Fruit fly (Drosophila melanogaster) whole organism, embryonic: ENCODE results near the gene acj6.

Source experiments
- Adf1 ChIP-seq: fragments of 200-800 bp; sonication (Bioruptor generic); IDR thresholded peaks from 2 replicates; pipeline ENCODE4 v1.3.6; 2022; ENCODE audit warnings: missing biosample characterization, missing genetic modification characterization
- B-H2 ChIP-seq: fragments of 200-800 bp; sonication (Bioruptor generic); optimal IDR thresholded peaks from 2 replicates; lab custom pipeline; 2018; ENCODE audit warnings: missing biosample characterization, mild to moderate bottlenecking, missing genetic modification characterization
- BtbVII ChIP-seq: fragments of 200-800 bp; sonication (Bioruptor generic); optimal IDR thresholded peaks from 3 replicates; lab custom pipeline; 2017; ENCODE audit warnings: missing biosample characterization, mild to moderate bottlenecking, missing genetic modification characterization
- CG10209 ChIP-seq: fragments of 200-800 bp; sonication (Bioruptor generic); optimal IDR thresholded peaks from 3 replicates; lab custom pipeline; 2017; ENCODE audit warnings: missing biosample characterization, mild to moderate bottlenecking, missing genetic modification characterization, missing genetic modification reagents
- CG10979 ChIP-seq: fragments of 200-800 bp; sonication (Bioruptor generic); optimal IDR thresholded peaks from 2 replicates; lab custom pipeline; 2018; ENCODE audit warnings: missing biosample characterization, mild to moderate bottlenecking, missing genetic modification characterization, moderate library complexity
- CG11247 ChIP-seq: fragments of 200-800 bp; sonication (Bioruptor generic); IDR thresholded peaks from 2 replicates; pipeline ENCODE4 v1.3.6; 2022; ENCODE audit warnings: missing biosample characterization, missing genetic modification characterization
- CG11456 ChIP-seq: fragments of 200-800 bp; sonication (Bioruptor generic); IDR thresholded peaks from 3 replicates; pipeline ENCODE4 v1.3.6; 2022; ENCODE audit warnings: missing biosample characterization, missing genetic modification characterization
- CG13424 ChIP-seq: fragments of 200-800 bp; sonication (Bioruptor generic); optimal IDR thresholded peaks from 2 replicates; lab custom pipeline; 2019; ENCODE audit warnings: missing biosample characterization, mild to moderate bottlenecking, missing genetic modification characterization, moderate library complexity
- CG15073 ChIP-seq: fragments of 200-800 bp; sonication (Bioruptor generic); optimal IDR thresholded peaks from 2 replicates; lab custom pipeline; 2016; ENCODE audit warnings: missing biosample characterization, missing genetic modification characterization
- CG17361 ChIP-seq: fragments of 200-800 bp; sonication (Bioruptor generic); IDR thresholded peaks from 3 replicates; pipeline ENCODE4 v1.3.6; 2022; ENCODE audit warnings: missing biosample characterization, missing genetic modification characterization
- CG17568 ChIP-seq: fragments of 200-800 bp; sonication (Bioruptor generic); optimal IDR thresholded peaks from 2 replicates; lab custom pipeline; 2018; ENCODE audit warnings: missing biosample characterization, mild to moderate bottlenecking, missing genetic modification characterization, moderate library complexity
- CG17829 ChIP-seq: fragments of 200-800 bp; optimal IDR thresholded peaks from 2 replicates; lab custom pipeline; 2019; ENCODE audit warnings: missing biosample characterization, mild to moderate bottlenecking, missing genetic modification characterization, moderate library complexity
- CG2120 ChIP-seq: fragments of 200-800 bp; sonication (Bioruptor generic); optimal IDR thresholded peaks from 3 replicates; lab custom pipeline; 2016; ENCODE audit warnings: missing biosample characterization, missing genetic modification characterization
- CG2678 ChIP-seq: fragments of 200-800 bp; sonication (Bioruptor generic); optimal IDR thresholded peaks from 3 replicates; lab custom pipeline; 2019; ENCODE audit warnings: missing biosample characterization, mild to moderate bottlenecking, missing genetic modification characterization, moderate library complexity
- CG31365 ChIP-seq: fragments of 200-800 bp; sonication (Bioruptor generic); optimal IDR thresholded peaks from 2 replicates; lab custom pipeline; 2018; ENCODE audit warnings: missing biosample characterization, mild to moderate bottlenecking, missing genetic modification characterization
- CG31388 ChIP-seq: fragments of 200-800 bp; sonication (Bioruptor generic); optimal IDR thresholded peaks from 2 replicates; lab custom pipeline; 2016; ENCODE audit warnings: missing biosample characterization, missing genetic modification characterization
- CG32767 ChIP-seq: fragments of 200-800 bp; sonication (Bioruptor generic); IDR thresholded peaks from 2 replicates; pipeline ENCODE4 v1.3.6; 2022; ENCODE audit warnings: missing biosample characterization, missing genetic modification characterization
- CG3281 ChIP-seq: fragments of 200-800 bp; sonication (Bioruptor generic); optimal IDR thresholded peaks from 3 replicates; lab custom pipeline; 2017; ENCODE audit warnings: missing biosample characterization, mild to moderate bottlenecking, missing genetic modification characterization
- CG34376 ChIP-seq: fragments of 200-800 bp; sonication (Bioruptor generic); optimal IDR thresholded peaks from 2 replicates; lab custom pipeline; 2018; ENCODE audit warnings: missing biosample characterization, mild to moderate bottlenecking, missing genetic modification characterization
- CG7928 ChIP-seq: fragments of 200-800 bp; sonication (Bioruptor generic); optimal IDR thresholded peaks from 2 replicates; lab custom pipeline; 2017; ENCODE audit warnings: missing biosample characterization, mild to moderate bottlenecking, missing genetic modification characterization
- CG8089 ChIP-seq: fragments of 200-800 bp; sonication (Bioruptor generic); optimal IDR thresholded peaks from 3 replicates; lab custom pipeline; 2016; ENCODE audit warnings: missing biosample characterization, missing genetic modification characterization
- CG8281 ChIP-seq: fragments of 200-800 bp; sonication (Bioruptor generic); optimal IDR thresholded peaks from 2 replicates; lab custom pipeline; 2018; ENCODE audit warnings: missing biosample characterization, mild to moderate bottlenecking, missing genetic modification characterization, moderate library complexity
- CG9609 ChIP-seq: fragments of 200-800 bp; sonication (Bioruptor generic); optimal IDR thresholded peaks from 3 replicates; lab custom pipeline; 2016; ENCODE audit warnings: missing biosample characterization, missing genetic modification characterization
- CG9727 ChIP-seq: fragments of 200-800 bp; sonication (Bioruptor generic); optimal IDR thresholded peaks from 3 replicates; lab custom pipeline; 2017; ENCODE audit warnings: missing biosample characterization, mild to moderate bottlenecking, missing genetic modification characterization
- CHES-1-like ChIP-seq: fragments of 200-800 bp; sonication (Bioruptor generic); optimal IDR thresholded peaks from 2 replicates; lab custom pipeline; 2016; ENCODE audit warnings: missing biosample characterization, missing genetic modification characterization
- Ets65A ChIP-seq: fragments of 200-800 bp; sonication (Bioruptor generic); peaks from one replicate; lab custom pipeline; 2016; ENCODE audit warnings: missing biosample characterization, missing genetic modification characterization
- HmgZ ChIP-seq: fragments of 200-800 bp; sonication (Bioruptor generic); optimal IDR thresholded peaks from 2 replicates; lab custom pipeline; 2018; ENCODE audit warnings: missing biosample characterization, mild to moderate bottlenecking, missing genetic modification characterization
- Lhr ChIP-seq: fragments of 200-800 bp; sonication (Bioruptor generic); optimal IDR thresholded peaks from 3 replicates; lab custom pipeline; 2017; ENCODE audit warnings: mild to moderate bottlenecking, missing biosample characterization, missing genetic modification reagents, missing genetic modification characterization
- Mad ChIP-seq: fragments of 200-800 bp; sonication (Bioruptor generic); optimal IDR thresholded peaks from 2 replicates; lab custom pipeline; 2016; ENCODE audit warnings: missing biosample characterization, missing genetic modification characterization
- corto ChIP-seq: fragments of 200-800 bp; sonication (Bioruptor generic); optimal IDR thresholded peaks from 2 replicates; lab custom pipeline; 2016; ENCODE audit warnings: missing biosample characterization, mild to moderate bottlenecking, missing genetic modification characterization, moderate library complexity
- dan ChIP-seq: fragments of 200-800 bp; sonication (Bioruptor generic); IDR thresholded peaks from 2 replicates; pipeline ENCODE4 v1.3.6; 2022; ENCODE audit warnings: missing biosample characterization, missing genetic modification characterization
- disco-r ChIP-seq: fragments of 200-800 bp; sonication (Bioruptor generic); optimal IDR thresholded peaks from 2 replicates; lab custom pipeline; 2016; ENCODE audit warnings: missing biosample characterization, missing genetic modification characterization
- ems ChIP-seq: fragments of 200-800 bp; sonication (Bioruptor generic); optimal IDR thresholded peaks from 3 replicates; lab custom pipeline; 2016; ENCODE audit warnings: missing biosample characterization, missing genetic modification characterization
- gcm2 ChIP-seq: fragments of 200-800 bp; sonication (Bioruptor generic); optimal IDR thresholded peaks from 2 replicates; lab custom pipeline; 2016; ENCODE audit warnings: missing biosample characterization, missing genetic modification characterization
- gro ChIP-seq: fragments of 200-800 bp; sonication (Bioruptor generic); optimal IDR thresholded peaks from 2 replicates; lab custom pipeline; 2016; ENCODE audit warnings: missing biosample characterization, missing genetic modification characterization
- inv ChIP-seq: fragments of 200-800 bp; sonication (Bioruptor generic); IDR thresholded peaks from 2 replicates; pipeline ENCODE4 v1.3.6; 2022; ENCODE audit warnings: missing biosample characterization, missing genetic modification characterization; ENCODE audit not compliant: partially characterized antibody
- lbe ChIP-seq: fragments of 200-800 bp; sonication (Bioruptor generic); optimal IDR thresholded peaks from 2 replicates; lab custom pipeline; 2016; ENCODE audit warnings: missing biosample characterization, mild to moderate bottlenecking, missing genetic modification characterization
- lola ChIP-seq, 3 experiments: fragments of >200 bp in 2 of 3; fragments of 200-800 bp in 1 of 3; sonication (Bioruptor generic) in 1 of 3; optimal IDR thresholded peaks; 2 replicates each; lab custom pipeline; 2017 to 2019; ENCODE audit warnings: missing biosample characterization in 3 of 3, missing genetic modification characterization in 3 of 3, mild to moderate bottlenecking in 1 of 3, moderate library complexity in 1 of 3
- nom ChIP-seq: fragments of 200-800 bp; sonication (Bioruptor generic); optimal IDR thresholded peaks from 2 replicates; lab custom pipeline; 2017; ENCODE audit warnings: missing biosample characterization, missing genetic modification characterization, mild to moderate bottlenecking, moderate library complexity, missing genetic modification reagents
- org-1 ChIP-seq: fragments of 200-800 bp; sonication (Bioruptor generic); optimal IDR thresholded peaks from 2 replicates; lab custom pipeline; 2017; ENCODE audit warnings: missing biosample characterization, missing genetic modification characterization
- peb ChIP-seq: fragments of 200-800 bp; sonication (Bioruptor generic); IDR thresholded peaks from 2 replicates; pipeline ENCODE4 v1.3.6; 2022; ENCODE audit warnings: missing biosample characterization, missing genetic modification characterization
- pros ChIP-seq: fragments of 200-800 bp; sonication (Bioruptor generic); optimal IDR thresholded peaks from 3 replicates; lab custom pipeline; 2019; ENCODE audit warnings: missing biosample characterization, mild to moderate bottlenecking, missing genetic modification characterization, moderate library complexity
- sd ChIP-seq: fragments of 200-800 bp; sonication (Bioruptor generic); optimal IDR thresholded peaks from 3 replicates; lab custom pipeline; 2018; ENCODE audit warnings: missing biosample characterization, mild to moderate bottlenecking, missing genetic modification characterization, moderate library complexity
- sens ChIP-seq: fragments of 200-800 bp; sonication (Bioruptor generic); peaks from one replicate; lab custom pipeline; 2016; ENCODE audit warnings: missing biosample characterization, missing genetic modification characterization
- sens-2 ChIP-seq: fragments of 200-800 bp; sonication (Bioruptor generic); IDR thresholded peaks from 2 replicates; pipeline ENCODE4 v1.3.6; 2022; ENCODE audit warnings: missing biosample characterization, missing genetic modification characterization
- sob ChIP-seq: fragments of 200-800 bp; sonication (Bioruptor generic); IDR thresholded peaks from 2 replicates; pipeline ENCODE4 v1.3.6; 2022; ENCODE audit warnings: missing biosample characterization, missing genetic modification characterization
- stc ChIP-seq: fragments of 200-800 bp; sonication (Bioruptor generic); IDR thresholded peaks from 2 replicates; pipeline ENCODE4 v1.3.6; 2022; ENCODE audit warnings: missing biosample characterization, missing genetic modification characterization
- unc-4 ChIP-seq: fragments of 200-800 bp; sonication (Bioruptor generic); IDR thresholded peaks from 2 replicates; pipeline ENCODE4 v1.3.6; 2022; ENCODE audit warnings: missing biosample characterization, missing genetic modification characterization; ENCODE audit not compliant: partially characterized antibody
- vfl ChIP-seq: fragments of 200-800 bp; sonication (Bioruptor generic); optimal IDR thresholded peaks from 2 replicates; lab custom pipeline; 2016; ENCODE audit warnings: missing biosample characterization, missing genetic modification characterization
- zen2 ChIP-seq: fragments of 200-800 bp; sonication (Bioruptor generic); IDR thresholded peaks from 3 replicates; pipeline ENCODE4 v1.3.6; 2022; ENCODE audit warnings: missing biosample characterization, missing genetic modification characterization; ENCODE audit not compliant: partially characterized antibody

Gene acj6

dm6 chrX:15333066-15333874, 45.6 kb downstream of the acj6 start, which contains the start of the genes CG9114 and HDAC6 (continued):
- TF ChIP-seq stc (GFP tag; lab: Robert Waterston, UW) (no peak), nom (peak; percentile 29), CG8281 (no peak), CG2120 (GFP tag; lab: Kevin White, UChicago) (no peak), CG31388 (no peak), CG32767 (no peak), HmgZ (tag; lab: Kevin White, UChicago) (no peak), CG17361 (GFP tag; lab: Robert Waterston, UW) (0 out of 3 replicates have a peak, but pooled peaks have one; percentile 13), Lhr (no peak), sob (GFP tag; lab: Robert Waterston, UW) (no peak), inv (GFP tag; lab: Robert Waterston, UW) (peak; percentile 84), CG9609 (no peak), CG3281 (GFP tag; lab: Kevin White, UChicago) (peak; percentile 18), lola (GFP tag; optimal IDR thresholded peaks at IDR 0.05; lab: Kevin White, UChicago) (no peak), CG13424 (no peak), B-H2 (GFP tag; lab: Kevin White, UChicago) (no peak), sd (tag; lab: Kevin White, UChicago) (peak; percentile 96), gcm2 (GFP tag; lab: Kevin White, UChicago) (no peak), CG9727 (GFP tag; lab: Kevin White, UChicago) (peak; percentile 41), ems (GFP tag; lab: Kevin White, UChicago) (no peak), CG7928 (no peak), unc-4 (GFP tag; lab: Robert Waterston, UW) (peak; percentile 91), CG10979 (tag; lab: Kevin White, UChicago) (no peak), CG10209 (GFP tag; lab: Kevin White, UChicago) (no peak), gro (GFP tag; lab: Kevin White, UChicago) (no peak), zen2 (GFP tag; lab: Robert Waterston, UW) (peak; percentile 70; the same call in 2 of the 3 replicates), CG17829 (tag; lab: Kevin White, UChicago) (no peak), CG15073 (GFP tag; lab: Kevin White, UChicago) (no peak), disco-r (no peak), vfl (no peak), CHES-1-like (GFP tag; lab: Kevin White, UChicago) (peak; percentile 26), CG17568 (no peak), dan (GFP tag; lab: Robert Waterston, UW) (no peak), peb (no peak), Adf1 (GFP tag; lab: Robert Waterston, UW) (no peak), lbe (GFP tag; lab: Kevin White, UChicago) (no peak), BtbVII (no peak), corto (GFP tag; lab: Kevin White, UChicago) (no peak), CG34376 (peak; percentile 19), pros (GFP tag; lab: Kevin White, UChicago) (peak; percentile 10), CG31365 (tag; lab: Kevin White, UChicago) (no peak), org-1 (GFP tag; lab: Kevin White, UChicago) (no peak), sens-2 (GFP tag; lab: Robert Waterston, UW) (0 out of 2 replicates have a peak, but pooled peaks have one; percentile 52), CG2678 (no peak), CG11247 (no peak), CG8089 (GFP tag; lab: Kevin White, UChicago) (no peak), CG11456 (GFP tag; lab: Robert Waterston, UW) (no peak), Mad (GFP tag; lab: Kevin White, UChicago) (no peak), Ets65A (GFP tag; lab: Kevin White, UChicago) (no peak), sens (GFP tag; lab: Kevin White, UChicago) (peak; percentile 86)
